Fruit fly (Drosophila melanogaster) Kc167 (cell line): ENCODE results near the gene CG15894.

Experiments
- Myc ChIP-seq: fragments of >200 bp; optimal IDR thresholded peaks from 2 replicates; lab custom pipeline; 2017; ENCODE audit warnings: missing external identifiers
- h ChIP-seq: fragments of >200 bp; optimal IDR thresholded peaks from 3 replicates; lab custom pipeline; 2018; ENCODE audit warnings: missing external identifiers

- TF ChIP-seq h (lab: Kevin White, UChicago) (no peak), Myc (lab: Kevin White, UChicago) (no peak)
Observed at dm6 chrX:6357456-6358007, 48.5 kb downstream of the CG15894 start.
